Fruit fly (Drosophila melanogaster) whole organism: ENCODE measurements around the gene CG13308.

ENCODE experiments used
- CG8478 ChIP-seq: fragments of >200 bp; optimal IDR thresholded peaks from 2 replicates; lab custom pipeline; 2018; ENCODE audit warnings: inconsistent platforms
- psq ChIP-seq: fragments of >200 bp; optimal IDR thresholded peaks from 2 replicates; lab custom pipeline; 2017

- TF ChIP-seq CG8478 (no peak), psq (lab: Kevin White, UChicago) (no peak)
These were observed 4.1 kb upstream of the CG13308 start, which contains the start of the genes CG32023 and CG34427 for dm6 chr3L:8804082-8804814.
